Fruit fly (Drosophila melanogaster) whole organism, embryonic: Measurements from ENCODE around the gene CG33795.

Experiments
- ATbp ChIP-seq: fragments of 200-800 bp; sonication (Bioruptor generic); optimal IDR thresholded peaks from 2 replicates; lab custom pipeline; 2017; ENCODE audit warnings: missing biosample characterization, mild to moderate bottlenecking, missing genetic modification characterization, missing genetic modification reagents
- Awh ChIP-seq: fragments of 200-800 bp; sonication (Bioruptor generic); IDR thresholded peaks from 2 replicates; pipeline ENCODE4, ENCODE4 v1.3.6; 2022; ENCODE audit warnings: missing biosample characterization, missing genetic modification characterization
- CG10654 ChIP-seq: fragments of 200-800 bp; sonication (Bioruptor generic); optimal IDR thresholded peaks from 2 replicates; lab custom pipeline; 2016; ENCODE audit warnings: missing biosample characterization, missing genetic modification characterization
- CG11247 ChIP-seq: fragments of 200-800 bp; sonication (Bioruptor generic); IDR thresholded peaks from 2 replicates; pipeline ENCODE4 v1.3.6; 2022; ENCODE audit warnings: missing biosample characterization, missing genetic modification characterization
- CG11560 ChIP-seq: fragments of 200-800 bp; sonication (Bioruptor generic); IDR thresholded peaks from 3 replicates; pipeline ENCODE4 v1.3.6; 2022; ENCODE audit warnings: missing biosample characterization, missing genetic modification characterization
- CG11695 ChIP-seq: fragments of 200-800 bp; sonication (Bioruptor generic); IDR thresholded peaks from 3 replicates; pipeline ENCODE4 v1.3.6; 2022; ENCODE audit warnings: missing biosample characterization, missing genetic modification characterization
- CG13287 ChIP-seq: fragments of 200-800 bp; sonication (Bioruptor generic); IDR thresholded peaks from 2 replicates; pipeline ENCODE4 v1.3.6; 2022; ENCODE audit warnings: missing biosample characterization, missing genetic modification characterization; ENCODE audit not compliant: partially characterized antibody
- CG13296 ChIP-seq: fragments of 200-800 bp; sonication (Bioruptor generic); optimal IDR thresholded peaks from 3 replicates; lab custom pipeline; 2018; ENCODE audit warnings: missing biosample characterization, mild to moderate bottlenecking, missing genetic modification characterization
- CG14050 ChIP-seq: fragments of 200-800 bp; sonication (Bioruptor generic); IDR thresholded peaks from 3 replicates; pipeline ENCODE4 v1.3.6; 2022; ENCODE audit warnings: missing biosample characterization, missing genetic modification characterization
- CG14860 ChIP-seq: fragments of 200-800 bp; sonication (Bioruptor generic); IDR thresholded peaks from 3 replicates; pipeline ENCODE4 v1.3.6; 2022; ENCODE audit warnings: missing biosample characterization, missing genetic modification characterization; ENCODE audit not compliant: partially characterized antibody
- CG17328 ChIP-seq: fragments of 200-800 bp; sonication (Bioruptor generic); IDR thresholded peaks from 2 replicates; pipeline ENCODE4 v1.3.6; 2022; ENCODE audit warnings: missing biosample characterization, missing genetic modification characterization
- CG17568 ChIP-seq: fragments of 200-800 bp; sonication (Bioruptor generic); optimal IDR thresholded peaks from 2 replicates; lab custom pipeline; 2018; ENCODE audit warnings: missing biosample characterization, mild to moderate bottlenecking, missing genetic modification characterization, moderate library complexity
- CG18011 ChIP-seq: fragments of 200-800 bp; sonication (Bioruptor generic); optimal IDR thresholded peaks from 2 replicates; lab custom pipeline; 2017; ENCODE audit warnings: missing biosample characterization, missing genetic modification characterization, mild to moderate bottlenecking, moderate library complexity, missing genotype
- CG18476 ChIP-seq: fragments of 200-800 bp; sonication (Bioruptor generic); optimal IDR thresholded peaks from 2 replicates; lab custom pipeline; 2016; ENCODE audit warnings: missing biosample characterization, mild to moderate bottlenecking, missing genetic modification characterization
- CG3065 ChIP-seq: fragments of 200-800 bp; sonication (Bioruptor generic); optimal IDR thresholded peaks from 2 replicates; lab custom pipeline; 2016; ENCODE audit warnings: missing biosample characterization, missing genetic modification characterization
- CG31224 ChIP-seq: fragments of 200-800 bp; sonication (Bioruptor generic); IDR thresholded peaks from 2 replicates; pipeline ENCODE4 v1.3.6; 2022; ENCODE audit warnings: missing biosample characterization, missing genetic modification characterization
- CG3995 ChIP-seq: fragments of 200-800 bp; sonication (Bioruptor generic); optimal IDR thresholded peaks from 3 replicates; lab custom pipeline; 2016; ENCODE audit warnings: missing biosample characterization, missing genetic modification characterization
- CG4854 ChIP-seq: fragments of 200-800 bp; sonication (Bioruptor generic); optimal IDR thresholded peaks from 2 replicates; lab custom pipeline; 2016; ENCODE audit warnings: missing biosample characterization, missing genetic modification characterization, inconsistent platforms
- CG6654 ChIP-seq: fragments of 200-800 bp; sonication (Bioruptor generic); optimal IDR thresholded peaks from 2 replicates; lab custom pipeline; 2017; ENCODE audit warnings: missing biosample characterization, mild to moderate bottlenecking, missing genetic modification characterization
- CG6813 ChIP-seq: fragments of 200-800 bp; sonication (Bioruptor generic); optimal IDR thresholded peaks from 2 replicates; lab custom pipeline; 2017; ENCODE audit warnings: missing biosample characterization, missing genetic modification characterization, mild to moderate bottlenecking, moderate library complexity, missing genetic modification reagents
- CG7963 ChIP-seq: fragments of 200-800 bp; sonication (Bioruptor generic); IDR thresholded peaks from 3 replicates; pipeline ENCODE4 v1.3.6; 2022; ENCODE audit warnings: missing biosample characterization, missing genetic modification characterization; ENCODE audit not compliant: partially characterized antibody
- CG7987 ChIP-seq: fragments of 200-800 bp; sonication (Bioruptor generic); optimal IDR thresholded peaks from 2 replicates; lab custom pipeline; 2018; ENCODE audit warnings: missing biosample characterization, mild to moderate bottlenecking, missing genetic modification characterization, moderate library complexity
- CG8281 ChIP-seq: fragments of 200-800 bp; sonication (Bioruptor generic); optimal IDR thresholded peaks from 2 replicates; lab custom pipeline; 2018; ENCODE audit warnings: missing biosample characterization, mild to moderate bottlenecking, missing genetic modification characterization, moderate library complexity
- CG9727 ChIP-seq: fragments of 200-800 bp; sonication (Bioruptor generic); optimal IDR thresholded peaks from 3 replicates; lab custom pipeline; 2017; ENCODE audit warnings: missing biosample characterization, mild to moderate bottlenecking, missing genetic modification characterization
- D19B ChIP-seq: fragments of 200-800 bp; sonication (Bioruptor generic); optimal IDR thresholded peaks from 2 replicates; lab custom pipeline; 2017; ENCODE audit warnings: missing biosample characterization, mild to moderate bottlenecking, missing genetic modification characterization
- Drgx ChIP-seq: fragments of 200-800 bp; sonication (Bioruptor generic); IDR thresholded peaks from 2 replicates; pipeline ENCODE4 v1.3.6; 2022; ENCODE audit warnings: missing biosample characterization, missing genetic modification characterization
- E2f2 ChIP-seq: fragments of 200-800 bp; sonication (Bioruptor generic); IDR thresholded peaks from 2 replicates; pipeline ENCODE4 v1.3.6; 2022; ENCODE audit warnings: missing biosample characterization, missing genetic modification characterization
- Ets97D ChIP-seq: fragments of 200-800 bp; sonication (Bioruptor generic); optimal IDR thresholded peaks from 3 replicates; lab custom pipeline; 2016; ENCODE audit warnings: missing biosample characterization, missing genetic modification characterization
- HLH4C ChIP-seq: fragments of 200-800 bp; sonication (Bioruptor generic); IDR thresholded peaks from 3 replicates; pipeline ENCODE4 v1.3.6; 2022; ENCODE audit warnings: missing biosample characterization, missing genetic modification characterization; ENCODE audit not compliant: partially characterized antibody
- Hmr ChIP-seq: fragments of 200-800 bp; sonication (Bioruptor generic); optimal IDR thresholded peaks from 3 replicates; lab custom pipeline; 2017; ENCODE audit warnings: mild to moderate bottlenecking, missing biosample characterization, missing genetic modification reagents, missing genetic modification characterization
- Kr ChIP-seq: fragments of 200-800 bp; sonication (Bioruptor generic); optimal IDR thresholded peaks from 2 replicates; lab custom pipeline; 2017; ENCODE audit warnings: missing biosample characterization, mild to moderate bottlenecking, missing genetic modification characterization
- Optix ChIP-seq: fragments of 200-800 bp; sonication (Bioruptor generic); IDR thresholded peaks from 3 replicates; pipeline ENCODE4 v1.3.6; 2022; ENCODE audit warnings: missing biosample characterization, missing genetic modification characterization
- Usf ChIP-seq: fragments of 200-800 bp; sonication (Bioruptor generic); optimal IDR thresholded peaks from 2 replicates; lab custom pipeline; 2017; ENCODE audit warnings: missing genotype, missing biosample characterization, missing genetic modification characterization
- ap ChIP-seq: fragments of 200-800 bp; sonication (Bioruptor generic); IDR thresholded peaks from 2 replicates; pipeline ENCODE4 v1.3.6; 2022; ENCODE audit warnings: missing biosample characterization, missing genetic modification characterization
- bcd ChIP-seq: fragments of 200-800 bp; sonication (Bioruptor generic); optimal IDR thresholded peaks from 2 replicates; lab custom pipeline; 2017; ENCODE audit warnings: missing biosample characterization, mild to moderate bottlenecking, missing genetic modification characterization
- cad ChIP-seq: fragments of >200 bp; optimal IDR thresholded peaks from 2 replicates; lab custom pipeline; 2017; ENCODE audit warnings: missing biosample characterization, missing genetic modification characterization
- cas ChIP-seq: fragments of 200-800 bp; sonication (Bioruptor generic); IDR thresholded peaks from 2 replicates; pipeline ENCODE4 v1.3.6; 2022; ENCODE audit warnings: missing biosample characterization, missing genetic modification characterization
- dati ChIP-seq: fragments of 200-800 bp; sonication (Bioruptor generic); IDR thresholded peaks from 2 replicates; pipeline ENCODE4 v1.3.6; 2022; ENCODE audit warnings: missing biosample characterization, missing genetic modification characterization
- gce ChIP-seq: fragments of 200-800 bp; sonication (Bioruptor generic); IDR thresholded peaks from 3 replicates; pipeline ENCODE4 v1.3.6; 2022; ENCODE audit warnings: missing biosample characterization, missing genetic modification characterization
- grau ChIP-seq: fragments of 200-800 bp; optimal IDR thresholded peaks from 3 replicates; lab custom pipeline; 2019; ENCODE audit warnings: missing biosample characterization, mild to moderate bottlenecking, missing genetic modification characterization, moderate library complexity
- hth ChIP-seq: fragments of >200 bp; optimal IDR thresholded peaks from 2 replicates; lab custom pipeline; 2017; ENCODE audit warnings: inconsistent platforms
- nom ChIP-seq: fragments of 200-800 bp; sonication (Bioruptor generic); optimal IDR thresholded peaks from 2 replicates; lab custom pipeline; 2017; ENCODE audit warnings: missing biosample characterization, missing genetic modification characterization, mild to moderate bottlenecking, moderate library complexity, missing genetic modification reagents
- phol ChIP-seq: fragments of 200-800 bp; sonication (Bioruptor generic); optimal IDR thresholded peaks from 3 replicates; lab custom pipeline; 2018; ENCODE audit warnings: missing biosample characterization, mild to moderate bottlenecking, missing genetic modification characterization, moderate library complexity
- pnt ChIP-seq: fragments of 200-800 bp; sonication (Bioruptor generic); optimal IDR thresholded peaks from 3 replicates; lab custom pipeline; 2016; ENCODE audit warnings: missing biosample characterization, missing genetic modification characterization
- scrt ChIP-seq: fragments of 200-800 bp; sonication (Bioruptor generic); optimal IDR thresholded peaks from 2 replicates; lab custom pipeline; 2018; ENCODE audit warnings: missing biosample characterization, mild to moderate bottlenecking, missing genetic modification characterization, moderate library complexity
- sna ChIP-seq: fragments of 200-800 bp; sonication (Bioruptor generic); IDR thresholded peaks from 2 replicates; pipeline ENCODE4 v1.3.6; 2022; ENCODE audit warnings: missing biosample characterization, missing genetic modification characterization; ENCODE audit not compliant: partially characterized antibody
- so ChIP-seq: fragments of 200-800 bp; sonication (Bioruptor generic); IDR thresholded peaks from 3 replicates; pipeline ENCODE4 v1.3.6; 2022; ENCODE audit warnings: missing biosample characterization, missing genetic modification characterization
- tll ChIP-seq, 2 experiments: fragments of 200-800 bp in 1 of 2; fragments of >200 bp in 1 of 2; sonication (Bioruptor generic) in 1 of 2; optimal IDR thresholded peaks; 2 replicates each; lab custom pipeline; 2017 to 2019; ENCODE audit warnings: missing biosample characterization in 2 of 2, missing genetic modification characterization in 2 of 2, mild to moderate bottlenecking in 1 of 2, moderate library complexity in 1 of 2

The CG33795 gene

dm6 chr3L:16157251-16158190 is 13.7 kb downstream of the CG33795 start (continued):
- peak; percentile 57; the same call in 1 of the 3 replicates for TF ChIP-seq CG11695 (GFP tag; lab: Robert Waterston, UW)
- no peak for TF ChIP-seq CG14050
- TF ChIP-seq CG18476 (GFP tag; lab: Kevin White, UChicago), result no peak
- TF ChIP-seq so, result no peak
- TF ChIP-seq CG6654, result no peak
- no peak for TF ChIP-seq CG11560 (tag; lab: Robert Waterston, UW)
- TF ChIP-seq CG8281 (tag; lab: Kevin White, UChicago), result peak; percentile 20
- TF ChIP-seq CG18011 (GFP tag; lab: Kevin White, UChicago), result no peak
- TF ChIP-seq pnt (GFP tag; lab: Kevin White, UChicago), result peak; percentile 10
- peak; percentile 38 for TF ChIP-seq bcd (GFP tag; lab: Kevin White, UChicago)
- peak; percentile 36 for TF ChIP-seq Drgx (GFP tag; lab: Robert Waterston, UW)
- TF ChIP-seq tll (GFP tag; optimal IDR thresholded peaks at IDR 0.05; lab: Kevin White, UChicago), result no peak
- TF ChIP-seq hth (lab: Kevin White, UChicago), result no peak
- TF ChIP-seq Optix (GFP tag; lab: Robert Waterston, UW), result no peak
- no peak; the same call in 1 of the 2 replicates for TF ChIP-seq Awh (GFP tag; lab: Robert Waterston, UW)
- no peak for TF ChIP-seq CG7963 (GFP tag; lab: Robert Waterston, UW)
- TF ChIP-seq sna, result no peak
- TF ChIP-seq CG11247 (GFP tag; lab: Robert Waterston, UW), result 0 out of 2 replicates have a peak, but pooled peaks have one; percentile 32
- TF ChIP-seq cas (GFP tag; lab: Robert Waterston, UW), result no peak
- TF ChIP-seq CG14860 (GFP tag; lab: Robert Waterston, UW), result 0 out of 3 replicates have a peak, but pooled peaks have one; percentile 34
- TF ChIP-seq CG4854 (GFP tag; lab: Kevin White, UChicago), result peak; percentile 34
- TF ChIP-seq Usf (GFP tag; lab: Kevin White, UChicago), result no peak
- TF ChIP-seq cad (GFP tag; lab: Kevin White, UChicago), result no peak
- TF ChIP-seq Ets97D (GFP tag; lab: Kevin White, UChicago), result no peak
- no peak for TF ChIP-seq ap
- TF ChIP-seq HLH4C (GFP tag; lab: Robert Waterston, UW), result no peak
- 0 out of 2 replicates have a peak, but pooled peaks have one; percentile 17 for TF ChIP-seq CG17328 (GFP tag; lab: Robert Waterston, UW)
- no peak; the same call in 2 of the 3 replicates for TF ChIP-seq gce
- no peak for TF ChIP-seq nom (GFP tag; lab: Kevin White, UChicago)
- peak; percentile 16 for TF ChIP-seq CG10654
- peak; percentile 51 for TF ChIP-seq CG9727 (GFP tag; lab: Kevin White, UChicago)
- TF ChIP-seq phol (tag; lab: Kevin White, UChicago), result peak; percentile 74
- TF ChIP-seq CG31224, result peak; percentile 48; the same call in 1 of the 2 replicates
- peak; percentile 16 for TF ChIP-seq CG3065 (GFP tag; lab: Kevin White, UChicago)
- TF ChIP-seq scrt (GFP tag; lab: Kevin White, UChicago), result peak; percentile 35
- TF ChIP-seq D19B (GFP tag; lab: Kevin White, UChicago), result peak; percentile 3
- TF ChIP-seq CG7987 (GFP tag; lab: Kevin White, UChicago), result no peak
- peak; percentile 3 for TF ChIP-seq CG3995 (GFP tag; lab: Kevin White, UChicago)
- TF ChIP-seq Hmr (GFP tag; lab: Kevin White, UChicago), result peak; percentile 63
- TF ChIP-seq E2f2 (GFP tag; lab: Robert Waterston, UW), result 0 out of 2 replicates have a peak, but pooled peaks have one; percentile 19
- peak; percentile 8 for TF ChIP-seq CG17568
- TF ChIP-seq CG6813 (GFP tag; lab: Kevin White, UChicago), result peak; percentile 29
- TF ChIP-seq grau (tag; lab: Kevin White, UChicago), result peak; percentile 63
- TF ChIP-seq CG13296 (GFP tag; lab: Kevin White, UChicago), result peak; percentile 11
- TF ChIP-seq CG13287 (GFP tag; lab: Robert Waterston, UW), result no peak
- no peak for TF ChIP-seq dati
- no peak for TF ChIP-seq Kr (GFP tag; lab: Kevin White, UChicago)
- peak; percentile 63 for TF ChIP-seq ATbp (GFP tag; lab: Kevin White, UChicago)
